Fruit fly (Drosophila melanogaster) whole organism: ENCODE data around the gene Fbxl4.

Experiments used
- CG8478 ChIP-seq: fragments of >200 bp; optimal IDR thresholded peaks from 2 replicates; lab custom pipeline; 2018; ENCODE audit warnings: inconsistent platforms
- Dll ChIP-seq: fragments of >200 bp; optimal IDR thresholded peaks from 2 replicates; lab custom pipeline; 2017
- EcR ChIP-seq, 2 experiments: fragments of >200 bp; optimal IDR thresholded peaks; 2 replicates each; lab custom pipeline; 2017; ENCODE audit warnings: missing biosample characterization in 2 of 2, missing genetic modification characterization in 2 of 2, missing genetic modification reagents in 2 of 2
- pan ChIP-seq: fragments of >200 bp; optimal IDR thresholded peaks from 2 replicates; lab custom pipeline; 2017
- psq ChIP-seq: fragments of >200 bp; optimal IDR thresholded peaks from 2 replicates; lab custom pipeline; 2017
- usp ChIP-seq: fragments of >200 bp; optimal IDR thresholded peaks from 2 replicates; lab custom pipeline; 2017; ENCODE audit warnings: missing biosample characterization, missing genetic modification characterization, mixed read lengths

Gene Fbxl4

dm6 chrX:14211250-14211944, 26.3 kb downstream of the Fbxl4 start:
- TF ChIP-seq Dll (peak; percentile 47), pan (lab: Kevin White, UChicago) (no peak)

dm6 chrX:14209209-14209781, 28.4 kb downstream of the Fbxl4 start:
- TF ChIP-seq Dll: no peak
- no peak for TF ChIP-seq EcR (GFP tag; optimal IDR thresholded peaks at IDR 0.05; lab: Kevin White, UChicago)
- TF ChIP-seq pan (lab: Kevin White, UChicago): no peak

dm6 chrX:14208426-14209208, 29.1 kb downstream of the Fbxl4 start:
- TF ChIP-seq psq (lab: Kevin White, UChicago): no peak
- TF ChIP-seq usp (GFP tag; lab: Kevin White, UChicago): no peak
- no peak for TF ChIP-seq pan (lab: Kevin White, UChicago)
- TF ChIP-seq EcR (GFP tag; optimal IDR thresholded peaks at IDR 0.05; lab: Kevin White, UChicago): no peak

- no peak for TF ChIP-seq EcR (GFP tag; optimal IDR thresholded peaks at IDR 0.05; lab: Kevin White, UChicago)
- TF ChIP-seq CG8478 (lab: Kevin White, UChicago): no peak
- TF ChIP-seq Dll: no peak
- TF ChIP-seq pan (lab: Kevin White, UChicago): no peak
- no peak for TF ChIP-seq psq (lab: Kevin White, UChicago)
- no peak for TF ChIP-seq usp (GFP tag; lab: Kevin White, UChicago)
Measured at dm6 chrX:14201178-14201577, 36.5 kb downstream of the Fbxl4 start, which contains the start of gene Prp16. Gene Prp16 (plus strand): TSS chrX:14201362.

- TF ChIP-seq usp (GFP tag; lab: Kevin White, UChicago): no peak
- TF ChIP-seq CG8478 (lab: Kevin White, UChicago): no peak
- no peak for TF ChIP-seq EcR (GFP tag; optimal IDR thresholded peaks at IDR 0.05; lab: Kevin White, UChicago)
- TF ChIP-seq pan (lab: Kevin White, UChicago): no peak
- TF ChIP-seq psq (lab: Kevin White, UChicago): no peak
- TF ChIP-seq Dll: no peak
Measured at dm6 chrX:14199967-14200531, 37.7 kb downstream of the Fbxl4 start, which contains the start of gene CG11590. Gene CG11590 (plus strand): TSS chrX:14200178.

dm6 chrX:14193013-14193412, 44.7 kb downstream of the Fbxl4 start, which contains the start of gene yl:
Gene yl (plus strand): TSS chrX:14193214.
- TF ChIP-seq EcR (GFP tag; optimal IDR thresholded peaks at IDR 0.05; lab: Kevin White, UChicago): no peak
- TF ChIP-seq pan (lab: Kevin White, UChicago): no peak
- TF ChIP-seq psq (lab: Kevin White, UChicago): no peak
- no peak for TF ChIP-seq Dll
- no peak for TF ChIP-seq CG8478 (lab: Kevin White, UChicago)
- no peak for TF ChIP-seq usp (GFP tag; lab: Kevin White, UChicago)

- TF ChIP-seq EcR (GFP tag; optimal IDR thresholded peaks at IDR 0.05; lab: Kevin White, UChicago): no peak
- TF ChIP-seq CG8478 (lab: Kevin White, UChicago): no peak
- no peak for TF ChIP-seq Dll
- no peak for TF ChIP-seq usp (GFP tag; lab: Kevin White, UChicago)
- no peak for TF ChIP-seq psq (lab: Kevin White, UChicago)
- no peak for TF ChIP-seq pan (lab: Kevin White, UChicago)
Measured at dm6 chrX:14191918-14192317, 45.8 kb downstream of the Fbxl4 start, which contains the start of gene CG13403. Gene CG13403 (minus strand): TSS chrX:14192018.

dm6 chrX:14189216-14189615, 48.5 kb downstream of the Fbxl4 start, which contains the start of gene CG11585:
Gene CG11585 (plus strand): TSS chrX:14189516.
- no peak for TF ChIP-seq Dll
- TF ChIP-seq psq (lab: Kevin White, UChicago): no peak
- no peak for TF ChIP-seq EcR (GFP tag; optimal IDR thresholded peaks at IDR 0.05; lab: Kevin White, UChicago)
- TF ChIP-seq usp (GFP tag; lab: Kevin White, UChicago): no peak
- TF ChIP-seq CG8478 (lab: Kevin White, UChicago): no peak
- TF ChIP-seq pan (lab: Kevin White, UChicago): no peak

- TF ChIP-seq EcR (GFP tag; optimal IDR thresholded peaks at IDR 0.05; lab: Kevin White, UChicago) (no peak), psq (lab: Kevin White, UChicago) (no peak), CG8478 (lab: Kevin White, UChicago) (no peak), usp (GFP tag; lab: Kevin White, UChicago) (no peak), Dll (no peak), pan (lab: Kevin White, UChicago) (no peak)
Measured at dm6 chrX:14186953-14187352, 50.8 kb downstream of the Fbxl4 start, which contains the start of gene CG12481. Gene CG12481 (plus strand): TSS chrX:14187253.
